Worm (Caenorhabditis elegans): Measurements from ENCODE around the gene F54G2.1.

DNA sequence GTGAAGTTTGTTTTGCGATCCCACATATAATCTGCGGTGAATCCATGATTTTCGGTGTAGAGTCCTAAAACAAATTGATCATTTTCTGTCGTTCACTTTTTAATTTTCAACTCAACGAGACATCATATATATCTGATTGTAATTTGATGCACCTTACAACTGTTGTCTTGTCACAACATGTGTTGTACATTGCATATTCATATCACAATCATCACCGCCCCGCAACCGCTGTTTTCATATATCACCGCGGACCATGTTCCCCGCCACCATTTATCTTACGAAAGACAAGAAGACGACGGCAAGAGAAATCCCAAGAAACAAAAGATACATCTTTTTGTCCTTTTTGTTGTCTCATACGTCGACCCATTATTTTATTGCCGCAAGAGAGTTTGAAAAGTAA lies 50.0 kb downstream of the F54G2.1 start:
- TF ChIP-seq ceh-31 (tag; optimal IDR thresholded peaks at IDR 0.05) (no peak), tbx-2 (tag; optimal IDR thresholded peaks at IDR 0.05) (no peak), gmeb-2 (tag; optimal IDR thresholded peaks at IDR 0.05) (no peak), Y22D7AL.16 (tag; optimal IDR thresholded peaks at IDR 0.05) (no peak), dmd-4 (tag; optimal IDR thresholded peaks at IDR 0.05; ENCODE audit: borderline replicate concordance) (no peak), hlh-13 (GFP tag; optimal IDR thresholded peaks at IDR 0.05) (no peak)

All from whole organism, late embryonic.